ENCODE assay signal across 1 fruit fly cellular context in the genomic region with DNA sequence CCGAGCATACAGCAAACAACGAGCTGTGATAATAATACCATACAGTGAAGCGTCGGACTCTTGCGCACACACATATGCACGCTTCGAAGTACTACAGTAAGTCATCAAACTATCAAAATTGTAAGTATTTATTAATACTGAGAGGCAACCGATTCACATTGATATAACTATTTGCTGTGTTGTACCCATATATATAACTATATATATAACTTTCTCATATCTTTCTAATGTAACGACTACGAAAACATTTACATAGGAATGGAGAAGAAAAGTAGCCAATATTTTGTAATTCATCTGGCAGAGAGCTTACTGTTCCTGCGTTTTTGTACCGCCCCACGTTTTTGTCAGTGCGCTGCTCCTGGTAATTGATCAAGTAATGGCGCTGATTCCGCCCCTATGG.
A peak's percentile ranks its signal among the peaks of the same experiment; 100 is the strongest.
TF ChIP-seq lines count a peak whose summit lies in the region.

No protein-coding gene starts in this region.

TF ChIP-seq in whole organism, embryonic, 481 proteins besides CTCF, POLR2A, EP300 and RAD21 (continued from another document):
- TF ChIP-seq CG6791 (GFP tag; IDR thresholded peaks at IDR 0.05; lab: Robert Waterston, UW; ENCODE audit: partially characterized antibody) (no peak), CG10654 (GFP tag; optimal IDR thresholded peaks at IDR 0.05; lab: Kevin White, UChicago) (no peak), CG3065 (GFP tag; optimal IDR thresholded peaks at IDR 0.05; lab: Kevin White, UChicago) (no peak), Neu2 (GFP tag; optimal IDR thresholded peaks at IDR 0.05; lab: Kevin White, UChicago; ENCODE audit: borderline replicate concordance) (no peak), fd64A (GFP tag; optimal IDR thresholded peaks at IDR 0.05; lab: Kevin White, UChicago) (no peak), ap (GFP tag; IDR thresholded peaks at IDR 0.05; lab: Robert Waterston, UW) (no peak), Doc3 (GFP tag; IDR thresholded peaks at IDR 0.05; lab: Robert Waterston, UW; ENCODE audit: partially characterized antibody) (no peak), H2.0 (GFP tag; IDR thresholded peaks at IDR 0.05; lab: Robert Waterston, UW) (no peak), Six4 (GFP tag; optimal IDR thresholded peaks at IDR 0.05; lab: Kevin White, UChicago) (no peak), CG10147 (GFP tag; optimal IDR thresholded peaks at IDR 0.05; lab: Kevin White, UChicago) (no peak), TFAM (GFP tag; optimal IDR thresholded peaks at IDR 0.05; lab: Kevin White, UChicago) (no peak), phol (tag; optimal IDR thresholded peaks at IDR 0.05; lab: Kevin White, UChicago) (peak; percentile 30), Mrtf (GFP tag; IDR thresholded peaks at IDR 0.05; lab: Robert Waterston, UW) (no peak), CG11695 (GFP tag; IDR thresholded peaks at IDR 0.05; lab: Robert Waterston, UW) (0 out of 3 replicates have a peak, but pooled peaks have one; percentile 21), CG7987 (GFP tag; optimal IDR thresholded peaks at IDR 0.05; lab: Kevin White, UChicago) (no peak), CG2120 (GFP tag; optimal IDR thresholded peaks at IDR 0.05; lab: Kevin White, UChicago) (peak; percentile 20), Spps (tag; optimal IDR thresholded peaks at IDR 0.05; lab: Kevin White, UChicago) (no peak), kni (GFP tag; optimal IDR thresholded peaks at IDR 0.05; lab: Kevin White, UChicago) (no peak), Pdp1 (GFP tag; optimal IDR thresholded peaks at IDR 0.05; lab: Kevin White, UChicago) (peak in 1 of 2 experiments; percentile 14), Dbx (GFP tag; IDR thresholded peaks at IDR 0.05; lab: Robert Waterston, UW) (no peak), CG17829 (tag; optimal IDR thresholded peaks at IDR 0.05; lab: Kevin White, UChicago) (peak; percentile 3), CG18764 (GFP tag; optimal IDR thresholded peaks at IDR 0.05; lab: Kevin White, UChicago) (no peak), HHEX (GFP tag; optimal IDR thresholded peaks at IDR 0.05; lab: Kevin White, UChicago) (no peak), NC2β (GFP tag; optimal IDR thresholded peaks at IDR 0.05; lab: Kevin White, UChicago) (no peak), CG8924 (tag; optimal IDR thresholded peaks at IDR 0.05; lab: Kevin White, UChicago) (no peak), CG3995 (GFP tag; optimal IDR thresholded peaks at IDR 0.05; lab: Kevin White, UChicago) (no peak), BEAF-32 (GFP tag; optimal IDR thresholded peaks at IDR 0.05; lab: Kevin White, UChicago) (no peak), CG12391 (tag; optimal IDR thresholded peaks at IDR 0.05; lab: Kevin White, UChicago) (peak; percentile 21), tll (GFP tag; optimal IDR thresholded peaks at IDR 0.05; lab: Kevin White, UChicago) (no peak), peb (GFP tag; IDR thresholded peaks at IDR 0.05; lab: Robert Waterston, UW) (no peak), MBD-R2 (GFP tag; IDR thresholded peaks at IDR 0.05; lab: Robert Waterston, UW) (no peak), Rx (GFP tag; IDR thresholded peaks at IDR 0.05; lab: Robert Waterston, UW) (no peak), cwo (GFP tag; optimal IDR thresholded peaks at IDR 0.05; lab: Kevin White, UChicago) (peak; percentile 66), sqz (GFP tag; optimal IDR thresholded peaks at IDR 0.05; lab: Kevin White, UChicago) (no peak), Med (GFP tag; lab: Kevin White, UChicago) (peak; percentile 56), CG13775 (GFP tag; optimal IDR thresholded peaks at IDR 0.05; lab: Kevin White, UChicago) (peak; percentile 17), usp (GFP tag; optimal IDR thresholded peaks at IDR 0.05; lab: Kevin White, UChicago) (no peak), Hey (tag; optimal IDR thresholded peaks at IDR 0.05; lab: Kevin White, UChicago) (no peak), CG32532 (GFP tag; IDR thresholded peaks at IDR 0.05; lab: Robert Waterston, UW) (peak; percentile 35; the same call in 1 of the 2 replicates), CG31441 (GFP tag; IDR thresholded peaks at IDR 0.05; lab: Robert Waterston, UW) (no peak), CG34422 (GFP tag; IDR thresholded peaks at IDR 0.05; lab: Robert Waterston, UW) (no peak), row (GFP tag; IDR thresholded peaks at IDR 0.05; lab: Robert Waterston, UW) (peak; percentile 66), sens-2 (GFP tag; IDR thresholded peaks at IDR 0.05; lab: Robert Waterston, UW) (no peak), CG10321 (GFP tag; IDR thresholded peaks at IDR 0.05; lab: Robert Waterston, UW) (no peak), gt (GFP tag; IDR thresholded peaks at IDR 0.05; lab: Robert Waterston, UW) (no peak), CG7745 (tag; optimal IDR thresholded peaks at IDR 0.05; lab: Kevin White, UChicago) (no peak), unc-4 (GFP tag; IDR thresholded peaks at IDR 0.05; lab: Robert Waterston, UW; ENCODE audit: partially characterized antibody) (no peak), rib (GFP tag; IDR thresholded peaks at IDR 0.05; lab: Robert Waterston, UW) (no peak), CG12155 (GFP tag; optimal IDR thresholded peaks at IDR 0.05; lab: Kevin White, UChicago) (peak; percentile 24), CG12104 (GFP tag; optimal IDR thresholded peaks at IDR 0.05; lab: Kevin White, UChicago) (no peak), Usf (GFP tag; optimal IDR thresholded peaks at IDR 0.05; lab: Kevin White, UChicago) (no peak), pho (GFP tag; optimal IDR thresholded peaks at IDR 0.05; lab: Kevin White, UChicago) (no peak), cg (GFP tag; optimal IDR thresholded peaks at IDR 0.05; lab: Kevin White, UChicago) (no peak), CG30403 (GFP tag; optimal IDR thresholded peaks at IDR 0.05; lab: Kevin White, UChicago) (peak; percentile 24), Xrp1 (GFP tag; IDR thresholded peaks at IDR 0.05; lab: Robert Waterston, UW) (peak; percentile 10; the same call in 1 of the 2 replicates), klu (GFP tag; IDR thresholded peaks at IDR 0.05; lab: Robert Waterston, UW) (no peak), Hand (GFP tag; optimal IDR thresholded peaks at IDR 0.05; lab: Kevin White, UChicago) (peak; percentile 2), croc (GFP tag; conservative IDR thresholded peaks at IDR 0.05; lab: Robert Waterston, UW) (no peak), Hmr (GFP tag; optimal IDR thresholded peaks at IDR 0.05; lab: Kevin White, UChicago) (no peak), PHDP (tag; optimal IDR thresholded peaks at IDR 0.05; lab: Kevin White, UChicago) (no peak), NC2α (GFP tag; optimal IDR thresholded peaks at IDR 0.05; lab: Kevin White, UChicago) (no peak), chn (GFP tag; optimal IDR thresholded peaks at IDR 0.05; lab: Kevin White, UChicago) (no peak), Sox100B (GFP tag; optimal IDR thresholded peaks at IDR 0.05; lab: Kevin White, UChicago) (no peak), CG13287 (GFP tag; IDR thresholded peaks at IDR 0.05; lab: Robert Waterston, UW; ENCODE audit: partially characterized antibody) (no peak), ind (GFP tag; optimal IDR thresholded peaks at IDR 0.05; lab: Kevin White, UChicago) (peak; percentile 44), CG7556 (GFP tag; optimal IDR thresholded peaks at IDR 0.05; lab: Kevin White, UChicago) (no peak), gfzf (GFP tag; optimal IDR thresholded peaks at IDR 0.05; lab: Kevin White, UChicago) (no peak), CG7372 (GFP tag; IDR thresholded peaks at IDR 0.05; lab: Robert Waterston, UW) (no peak), gce (GFP tag; IDR thresholded peaks at IDR 0.05; lab: Robert Waterston, UW) (no peak), dmrt99B (tag; optimal IDR thresholded peaks at IDR 0.05; lab: Kevin White, UChicago) (no peak), CG1603 (tag; optimal IDR thresholded peaks at IDR 0.05; lab: Kevin White, UChicago) (no peak), HLH54F (GFP tag; optimal IDR thresholded peaks at IDR 0.05; lab: Kevin White, UChicago) (no peak), CG30020 (tag; optimal IDR thresholded peaks at IDR 0.05; lab: Kevin White, UChicago) (no peak), pfk (GFP tag; optimal IDR thresholded peaks at IDR 0.05; lab: Kevin White, UChicago) (no peak), slbo (GFP tag; IDR thresholded peaks at IDR 0.05; lab: Robert Waterston, UW) (peak; percentile 8; the same call in 1 of the 2 replicates), exex (tag; optimal IDR thresholded peaks at IDR 0.05; lab: Kevin White, UChicago) (peak; percentile 22), CG9727 (GFP tag; optimal IDR thresholded peaks at IDR 0.05; lab: Kevin White, UChicago) (peak; percentile 38), chm (GFP tag; IDR thresholded peaks at IDR 0.05; lab: Robert Waterston, UW) (no peak), Sox102F (GFP tag; optimal IDR thresholded peaks at IDR 0.05; lab: Kevin White, UChicago) (no peak), pnt (GFP tag; optimal IDR thresholded peaks at IDR 0.05; lab: Kevin White, UChicago) (no peak), Mes4 (GFP tag; optimal IDR thresholded peaks at IDR 0.05; lab: Kevin White, UChicago) (no peak), CG17568 (GFP tag; optimal IDR thresholded peaks at IDR 0.05; lab: Kevin White, UChicago) (no peak), CG18262 (tag; optimal IDR thresholded peaks at IDR 0.05; lab: Kevin White, UChicago) (no peak), CG18599 (GFP tag; optimal IDR thresholded peaks at IDR 0.05; lab: Kevin White, UChicago) (peak; percentile 78), pum (GFP tag; optimal IDR thresholded peaks at IDR 0.05; lab: Kevin White, UChicago) (no peak), onecut (GFP tag; IDR thresholded peaks at IDR 0.05; lab: Robert Waterston, UW) (no peak), CG9609 (GFP tag; optimal IDR thresholded peaks at IDR 0.05; lab: Kevin White, UChicago) (no peak), CG5953 (GFP tag; IDR thresholded peaks at IDR 0.05; lab: Robert Waterston, UW) (no peak), CG1024 (GFP tag; IDR thresholded peaks at IDR 0.05; lab: Robert Waterston, UW) (no peak), gem (tag; optimal IDR thresholded peaks at IDR 0.05; lab: Kevin White, UChicago) (no peak), grau (tag; optimal IDR thresholded peaks at IDR 0.05; lab: Kevin White, UChicago) (peak; percentile 92), B-H1 (GFP tag; IDR thresholded peaks at IDR 0.05; lab: Robert Waterston, UW) (no peak), dimm (GFP tag; IDR thresholded peaks at IDR 0.05; lab: Robert Waterston, UW) (no peak), MESR4 (GFP tag; optimal IDR thresholded peaks at IDR 0.05; lab: Kevin White, UChicago) (no peak), nerfin-2 (GFP tag; IDR thresholded peaks at IDR 0.05; lab: Robert Waterston, UW; ENCODE audit: partially characterized antibody) (no peak), wor (GFP tag; IDR thresholded peaks at IDR 0.05; lab: Robert Waterston, UW) (no peak), corto (GFP tag; optimal IDR thresholded peaks at IDR 0.05; lab: Kevin White, UChicago) (no peak), Hr3 (GFP tag; optimal IDR thresholded peaks at IDR 0.05; lab: Kevin White, UChicago) (no peak), CG6689 (GFP tag; IDR thresholded peaks at IDR 0.05; lab: Robert Waterston, UW) (peak; percentile 18; the same call in 1 of the 2 replicates), ci (GFP tag; IDR thresholded peaks at IDR 0.05; lab: Robert Waterston, UW) (no peak), al (GFP tag; IDR thresholded peaks at IDR 0.05; lab: Robert Waterston, UW) (peak; percentile 28; the same call in 1 of the 2 replicates)
TF ChIP-seq in whole organism, embryonic: peak in this region for 49.
